Fruit fly (Drosophila melanogaster) whole organism, embryonic: ENCODE data around the gene Cpr67Fb.

ENCODE experiments used
- C15 ChIP-seq: fragments of 200-800 bp; sonication (Bioruptor generic); IDR thresholded peaks from 3 replicates; pipeline ENCODE4 v1.3.6; 2022; ENCODE audit warnings: missing biosample characterization, missing genetic modification characterization
- CG10565 ChIP-seq: fragments of 200-800 bp; sonication (Bioruptor generic); optimal IDR thresholded peaks from 3 replicates; lab custom pipeline; 2016; ENCODE audit warnings: missing biosample characterization, mild to moderate bottlenecking, missing genetic modification characterization
- CG12236 ChIP-seq: fragments of 200-800 bp; sonication (Bioruptor generic); optimal IDR thresholded peaks from 2 replicates; lab custom pipeline; 2016; ENCODE audit warnings: missing biosample characterization, missing genetic modification characterization
- CG14014 ChIP-seq: fragments of 200-800 bp; sonication (Bioruptor generic); IDR thresholded peaks from 2 replicates; pipeline ENCODE4 v1.3.6; 2022; ENCODE audit warnings: missing biosample characterization, missing genetic modification characterization
- CG14860 ChIP-seq: fragments of 200-800 bp; sonication (Bioruptor generic); IDR thresholded peaks from 3 replicates; pipeline ENCODE4 v1.3.6; 2022; ENCODE audit warnings: missing biosample characterization, missing genetic modification characterization; ENCODE audit not compliant: partially characterized antibody
- CG17829 ChIP-seq: fragments of 200-800 bp; optimal IDR thresholded peaks from 2 replicates; lab custom pipeline; 2019; ENCODE audit warnings: missing biosample characterization, mild to moderate bottlenecking, missing genetic modification characterization, moderate library complexity
- CG18011 ChIP-seq: fragments of 200-800 bp; sonication (Bioruptor generic); optimal IDR thresholded peaks from 2 replicates; lab custom pipeline; 2017; ENCODE audit warnings: missing biosample characterization, missing genetic modification characterization, mild to moderate bottlenecking, moderate library complexity, missing genotype
- CG2678 ChIP-seq: fragments of 200-800 bp; sonication (Bioruptor generic); optimal IDR thresholded peaks from 3 replicates; lab custom pipeline; 2019; ENCODE audit warnings: missing biosample characterization, mild to moderate bottlenecking, missing genetic modification characterization, moderate library complexity
- CG2889 ChIP-seq: fragments of 200-800 bp; sonication (Bioruptor generic); IDR thresholded peaks from 3 replicates; pipeline ENCODE4 v1.3.6; 2022; ENCODE audit warnings: missing biosample characterization, missing genetic modification characterization
- CG34224 ChIP-seq: fragments of 200-800 bp; sonication (Bioruptor generic); IDR thresholded peaks from 3 replicates; pipeline ENCODE4 v1.3.6; 2022; ENCODE audit warnings: missing biosample characterization, missing genetic modification characterization; ENCODE audit not compliant: partially characterized antibody
- CG3847 ChIP-seq: fragments of 200-800 bp; sonication (Bioruptor generic); IDR thresholded peaks from 2 replicates; pipeline ENCODE4 v1.3.6; 2022; ENCODE audit warnings: missing biosample characterization, missing genetic modification characterization
- CG4282 ChIP-seq: fragments of 200-800 bp; sonication (Bioruptor generic); optimal IDR thresholded peaks from 2 replicates; lab custom pipeline; 2016; ENCODE audit warnings: missing biosample characterization, missing genetic modification characterization
- CG4617 ChIP-seq: fragments of 200-800 bp; sonication (Bioruptor generic); optimal IDR thresholded peaks from 3 replicates; lab custom pipeline; 2016; ENCODE audit warnings: missing biosample characterization, missing genetic modification characterization, borderline replicate concordance
- CG6683 ChIP-seq: fragments of 200-800 bp; sonication (Bioruptor generic); optimal IDR thresholded peaks from 2 replicates; lab custom pipeline; 2017; ENCODE audit warnings: missing biosample characterization, mild to moderate bottlenecking, missing genetic modification characterization, missing genetic modification reagents
- CG7839 ChIP-seq: fragments of 200-800 bp; sonication (Bioruptor generic); optimal IDR thresholded peaks from 3 replicates; lab custom pipeline; 2018; ENCODE audit warnings: missing biosample characterization, mild to moderate bottlenecking, missing genetic modification characterization, moderate library complexity
- CG8089 ChIP-seq: fragments of 200-800 bp; sonication (Bioruptor generic); optimal IDR thresholded peaks from 3 replicates; lab custom pipeline; 2016; ENCODE audit warnings: missing biosample characterization, missing genetic modification characterization
- CG8765 ChIP-seq: fragments of 200-800 bp; sonication (Bioruptor generic); IDR thresholded peaks from 2 replicates; pipeline ENCODE4 v1.3.6; 2022; ENCODE audit warnings: missing biosample characterization, missing genetic modification characterization
- CG8924 ChIP-seq: fragments of 200-800 bp; optimal IDR thresholded peaks from 3 replicates; lab custom pipeline; 2019; ENCODE audit warnings: missing biosample characterization, mild to moderate bottlenecking, missing genetic modification characterization, moderate library complexity
- CG9797 ChIP-seq: fragments of 200-800 bp; sonication (Bioruptor generic); optimal IDR thresholded peaks from 3 replicates; lab custom pipeline; 2018; ENCODE audit warnings: missing biosample characterization, mild to moderate bottlenecking, missing genetic modification characterization
- Dll ChIP-seq: fragments of 200-800 bp; sonication (Bioruptor generic); IDR thresholded peaks from 4 replicates; pipeline ENCODE4 v1.3.6; 2022; ENCODE audit warnings: missing biosample characterization, missing genetic modification characterization; ENCODE audit not compliant: partially characterized antibody
- Dp ChIP-seq: fragments of 200-800 bp; sonication (Bioruptor generic); optimal IDR thresholded peaks from 2 replicates; lab custom pipeline; 2018; ENCODE audit warnings: missing biosample characterization, mild to moderate bottlenecking, missing genetic modification characterization, moderate library complexity
- E2f2 ChIP-seq: fragments of 200-800 bp; sonication (Bioruptor generic); IDR thresholded peaks from 2 replicates; pipeline ENCODE4 v1.3.6; 2022; ENCODE audit warnings: missing biosample characterization, missing genetic modification characterization
- MBD-R2 ChIP-seq: fragments of 200-800 bp; sonication (Bioruptor generic); IDR thresholded peaks from 2 replicates; pipeline ENCODE4 v1.3.6; 2022; ENCODE audit warnings: missing biosample characterization, missing genetic modification characterization
- MESR4 ChIP-seq: fragments of 200-800 bp; sonication (Bioruptor generic); optimal IDR thresholded peaks from 2 replicates; lab custom pipeline; 2018; ENCODE audit warnings: missing biosample characterization, mild to moderate bottlenecking, missing genetic modification characterization, moderate library complexity
- Med ChIP-seq: fragments of 200-800 bp; sonication (Bioruptor generic); peaks from one replicate; lab custom pipeline; 2016; ENCODE audit warnings: missing biosample characterization, missing genetic modification characterization, mild to moderate bottlenecking, inconsistent platforms, moderate library complexity
- Myb ChIP-seq: fragments of 200-800 bp; sonication (Bioruptor generic); optimal IDR thresholded peaks from 2 replicates; lab custom pipeline; 2016; ENCODE audit warnings: missing biosample characterization, missing genetic modification characterization
- Nf-YB ChIP-seq: fragments of 200-800 bp; sonication (Bioruptor generic); optimal IDR thresholded peaks from 3 replicates; lab custom pipeline; 2019; ENCODE audit warnings: missing biosample characterization, mild to moderate bottlenecking, missing genetic modification characterization, moderate library complexity
- NfI ChIP-seq: fragments of 200-800 bp; sonication (Bioruptor generic); optimal IDR thresholded peaks from 3 replicates; lab custom pipeline; 2018; ENCODE audit warnings: missing biosample characterization, mild to moderate bottlenecking, missing genetic modification characterization, moderate library complexity
- PHDP ChIP-seq: fragments of 200-800 bp; sonication (Bioruptor generic); optimal IDR thresholded peaks from 3 replicates; lab custom pipeline; 2018; ENCODE audit warnings: missing biosample characterization, mild to moderate bottlenecking, missing genetic modification characterization, moderate library complexity
- Sin3A ChIP-seq: fragments of >200 bp; optimal IDR thresholded peaks from 2 replicates; lab custom pipeline; 2018
- YL-1 ChIP-seq: fragments of 200-800 bp; sonication (Bioruptor generic); optimal IDR thresholded peaks from 3 replicates; lab custom pipeline; 2017; ENCODE audit warnings: missing biosample characterization, mild to moderate bottlenecking, missing genetic modification characterization
- ash1 ChIP-seq: fragments of 200-800 bp; sonication (Bioruptor generic); optimal IDR thresholded peaks from 2 replicates; lab custom pipeline; 2018; ENCODE audit warnings: missing biosample characterization, mild to moderate bottlenecking, missing genetic modification characterization
- cato ChIP-seq: fragments of 200-800 bp; sonication (Bioruptor generic); optimal IDR thresholded peaks from 2 replicates; lab custom pipeline; 2016; ENCODE audit warnings: missing biosample characterization, missing genetic modification characterization, borderline replicate concordance
- chif ChIP-seq, 2 experiments: fragments of 200-800 bp; sonication (Bioruptor generic); optimal IDR thresholded peaks; 3 replicates each; lab custom pipeline; 2016; ENCODE audit warnings: missing biosample characterization in 2 of 2, missing genetic modification characterization in 2 of 2
- chm ChIP-seq: fragments of 200-800 bp; sonication (Bioruptor generic); IDR thresholded peaks from 2 replicates; pipeline ENCODE4 v1.3.6; 2022; ENCODE audit warnings: missing biosample characterization, missing genetic modification characterization
- ci ChIP-seq: fragments of 200-800 bp; sonication (Bioruptor generic); IDR thresholded peaks from 3 replicates; pipeline ENCODE4 v1.3.6; 2022; ENCODE audit warnings: missing biosample characterization, missing genetic modification characterization
- dm ChIP-seq: fragments of 200-800 bp; sonication (Bioruptor generic); optimal IDR thresholded peaks from 3 replicates; lab custom pipeline; 2016; ENCODE audit warnings: missing biosample characterization, missing genetic modification characterization
- fd3F ChIP-seq: fragments of 200-800 bp; sonication (Bioruptor generic); optimal IDR thresholded peaks from 2 replicates; lab custom pipeline; 2018; ENCODE audit warnings: missing biosample characterization, mild to moderate bottlenecking, missing genetic modification characterization, moderate library complexity
- gem ChIP-seq: fragments of 200-800 bp; sonication (Bioruptor generic); optimal IDR thresholded peaks from 2 replicates; lab custom pipeline; 2019; ENCODE audit warnings: missing biosample characterization, mild to moderate bottlenecking, missing genetic modification characterization, moderate library complexity
- gfzf ChIP-seq: fragments of 200-800 bp; sonication (Bioruptor generic); optimal IDR thresholded peaks from 2 replicates; lab custom pipeline; 2016; ENCODE audit warnings: missing biosample characterization, mild to moderate bottlenecking, missing genetic modification characterization, moderate library complexity
- nerfin-2 ChIP-seq: fragments of 200-800 bp; sonication (Bioruptor generic); IDR thresholded peaks from 2 replicates; pipeline ENCODE4 v1.3.6; 2022; ENCODE audit warnings: missing biosample characterization, missing genetic modification characterization; ENCODE audit not compliant: partially characterized antibody
- onecut ChIP-seq: fragments of 200-800 bp; sonication (Bioruptor generic); IDR thresholded peaks from 2 replicates; pipeline ENCODE4 v1.3.6; 2022; ENCODE audit warnings: missing biosample characterization, missing genetic modification characterization
- phol ChIP-seq: fragments of 200-800 bp; sonication (Bioruptor generic); optimal IDR thresholded peaks from 3 replicates; lab custom pipeline; 2018; ENCODE audit warnings: missing biosample characterization, mild to moderate bottlenecking, missing genetic modification characterization, moderate library complexity
- prd ChIP-seq, 3 experiments: fragments of >200 bp in 2 of 3; fragments of 200-800 bp in 1 of 3; sonication (Bioruptor generic) in 1 of 3; optimal IDR thresholded peaks in 2 of 3; IDR thresholded peaks in 1 of 3; 2 replicates in 2 of 3; 3 replicates in 1 of 3; pipeline versions ENCODE4 v1.3.6 to Lab custom; 2017 to 2022; ENCODE audit warnings: missing biosample characterization in 1 of 3, missing genetic modification characterization in 1 of 3
- pzg ChIP-seq: fragments of 200-800 bp; sonication (Bioruptor generic); optimal IDR thresholded peaks from 3 replicates; lab custom pipeline; 2018; ENCODE audit warnings: missing biosample characterization, mild to moderate bottlenecking, missing genetic modification characterization, moderate library complexity
- row ChIP-seq: fragments of 200-800 bp; sonication (Bioruptor generic); IDR thresholded peaks from 3 replicates; pipeline ENCODE4 v1.3.6; 2022; ENCODE audit warnings: missing biosample characterization, missing genetic modification characterization
- tna ChIP-seq: fragments of 200-800 bp; sonication (Bioruptor generic); IDR thresholded peaks from 2 replicates; pipeline ENCODE4 v1.3.6; 2022; ENCODE audit warnings: missing biosample characterization, missing genetic modification characterization; ENCODE audit not compliant: partially characterized antibody
- unc-4 ChIP-seq: fragments of 200-800 bp; sonication (Bioruptor generic); IDR thresholded peaks from 2 replicates; pipeline ENCODE4 v1.3.6; 2022; ENCODE audit warnings: missing biosample characterization, missing genetic modification characterization; ENCODE audit not compliant: partially characterized antibody

The Cpr67Fb gene

DNA sequence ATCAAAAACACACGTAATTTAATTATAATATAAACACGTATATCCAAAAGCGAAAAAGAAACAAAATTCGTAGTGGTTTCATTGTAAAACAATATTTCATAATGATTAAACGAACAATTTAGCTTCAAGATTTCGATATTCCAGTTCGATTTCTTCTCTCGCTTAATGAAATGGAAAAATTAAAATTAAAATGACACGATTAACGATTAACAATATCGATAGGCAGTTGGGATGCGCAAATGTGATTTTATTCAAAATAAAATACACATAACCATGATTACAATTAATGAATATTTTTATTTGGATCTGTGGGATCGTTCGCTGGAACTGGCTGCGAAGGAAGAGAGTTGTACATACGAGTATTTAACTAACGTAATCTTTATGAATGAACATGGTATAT lies 17.9 kb upstream of the Cpr67Fb start (continued):
- TF ChIP-seq CG8089 (no peak), NfI (GFP tag; lab: Kevin White, UChicago) (no peak), CG10565 (GFP tag; lab: Kevin White, UChicago) (no peak), tna (peak; percentile 96), CG14014 (GFP tag; lab: Robert Waterston, UW) (no peak)

dm6 chr3L:10878842-10879241 lies 15.1 kb upstream of the Cpr67Fb start, which contains the start of the genes CG6418 and Blos4:
Gene CG6418, minus strand, starts transcription at chr3L:10879037.
Gene Blos4, plus strand, starts transcription at chr3L:10879085.
- no peak for TF ChIP-seq CG4282 (GFP tag; lab: Kevin White, UChicago)
- no peak for TF ChIP-seq ash1 (GFP tag; lab: Kevin White, UChicago)
- TF ChIP-seq Dll (GFP tag; lab: Robert Waterston, UW) = peak; percentile 47; the same call in 1 of the 4 replicates
- TF ChIP-seq dm (GFP tag; lab: Kevin White, UChicago) = no peak
- no peak for TF ChIP-seq Nf-YB (GFP tag; lab: Kevin White, UChicago)
- TF ChIP-seq Dp (GFP tag; lab: Kevin White, UChicago) = peak; percentile 77
- TF ChIP-seq CG34224 = peak; percentile 54; the same call in 2 of the 3 replicates
- 0 out of 2 replicates have a peak, but pooled peaks have one; percentile 32 for TF ChIP-seq unc-4 (GFP tag; lab: Robert Waterston, UW)
- TF ChIP-seq CG17829 = peak; percentile 0
- no peak for TF ChIP-seq prd (optimal IDR thresholded peaks at IDR 0.05; lab: Kevin White, UChicago)
- TF ChIP-seq prd (GFP tag; IDR thresholded peaks at IDR 0.05; lab: Robert Waterston, UW) = no peak
- TF ChIP-seq E2f2 = peak; percentile 85
- peak; percentile 49 for TF ChIP-seq Myb (GFP tag; lab: Kevin White, UChicago)
- TF ChIP-seq CG3847 = peak; percentile 60
- TF ChIP-seq CG9797 = peak; percentile 84
- TF ChIP-seq Med (GFP tag; lab: Kevin White, UChicago) = peak; percentile 67
- TF ChIP-seq chif (GFP tag; optimal IDR thresholded peaks at IDR 0.05; lab: Kevin White, UChicago) = no peak
- no peak for TF ChIP-seq cato
- peak; percentile 67 for TF ChIP-seq MESR4
- peak; percentile 38; the same call in 1 of the 2 replicates for TF ChIP-seq nerfin-2 (GFP tag; lab: Robert Waterston, UW)
- no peak for TF ChIP-seq CG2678 (tag; lab: Kevin White, UChicago)
- peak; percentile 81 for TF ChIP-seq pzg (GFP tag; lab: Kevin White, UChicago)
- TF ChIP-seq row (GFP tag; lab: Robert Waterston, UW) = 0 out of 3 replicates have a peak, but pooled peaks have one; percentile 8
- peak; percentile 52 for TF ChIP-seq Sin3A
- TF ChIP-seq CG8924 = peak; percentile 13
- TF ChIP-seq phol (tag; lab: Kevin White, UChicago) = peak; percentile 1
- 0 out of 3 replicates have a peak, but pooled peaks have one; percentile 41 for TF ChIP-seq CG14860 (GFP tag; lab: Robert Waterston, UW)
- TF ChIP-seq CG8765 = no peak
- TF ChIP-seq CG7839 (tag; lab: Kevin White, UChicago) = no peak
- no peak for TF ChIP-seq CG2889 (GFP tag; lab: Robert Waterston, UW)
- no peak for TF ChIP-seq PHDP (tag; lab: Kevin White, UChicago)
- 0 out of 2 replicates have a peak, but pooled peaks have one; percentile 21 for TF ChIP-seq chm (GFP tag; lab: Robert Waterston, UW)
- TF ChIP-seq gfzf (GFP tag; lab: Kevin White, UChicago) = peak; percentile 82
- peak; percentile 97 for TF ChIP-seq MBD-R2 (GFP tag; lab: Robert Waterston, UW)
- no peak for TF ChIP-seq CG12236 (GFP tag; lab: Kevin White, UChicago)
- no peak for TF ChIP-seq CG18011 (GFP tag; lab: Kevin White, UChicago)
- TF ChIP-seq YL-1 (GFP tag; lab: Kevin White, UChicago) = peak; percentile 39
- TF ChIP-seq CG4617 (GFP tag; lab: Kevin White, UChicago) = peak; percentile 95
- TF ChIP-seq fd3F (GFP tag; lab: Kevin White, UChicago) = no peak
- TF ChIP-seq C15 (GFP tag; lab: Robert Waterston, UW) = no peak
- no peak for TF ChIP-seq CG6683 (GFP tag; lab: Kevin White, UChicago)
- no peak; the same call in 2 of the 3 replicates for TF ChIP-seq ci
- no peak for TF ChIP-seq gem (tag; lab: Kevin White, UChicago)
- TF ChIP-seq onecut (GFP tag; lab: Robert Waterston, UW) = peak; percentile 95
